Worm (Caenorhabditis elegans) whole organism, L3 larva: ENCODE results near the gene Y53F4B.23.

ENCODE experiments used
- ZK546.5 ChIP-seq: sonication (generic microtip); optimal IDR thresholded peaks from 2 replicates; lab custom pipeline; 2017; ENCODE audit warnings: missing biosample characterization, missing genetic modification characterization
- lin-39 ChIP-seq: fragments of 150-350 bp; optimal IDR thresholded peaks from 2 replicates; lab custom pipeline; 2018; ENCODE audit warnings: missing biosample characterization, missing genetic modification reagents, missing genetic modification characterization
- nhr-12 ChIP-seq: fragments of 150-350 bp; optimal IDR thresholded peaks from 2 replicates; lab custom pipeline; 2014; ENCODE audit warnings: missing biosample characterization, missing genetic modification characterization
- nhr-237 ChIP-seq: fragments of 150-350 bp; optimal IDR thresholded peaks from 2 replicates; lab custom pipeline; 2014; ENCODE audit warnings: missing biosample characterization, missing genetic modification characterization
- skn-1 ChIP-seq: fragments of 150-350 bp; optimal IDR thresholded peaks from 2 replicates; lab custom pipeline; 2014; ENCODE audit warnings: missing biosample characterization, missing genetic modification characterization
- unc-62 ChIP-seq: fragments of 150-350 bp; sonication (generic microtip); optimal IDR thresholded peaks from 4 replicates; lab custom pipeline; 2014; ENCODE audit warnings: missing biosample characterization, missing genetic modification reagents, missing genetic modification characterization

- TF ChIP-seq unc-62 (GFP tag; lab: Kevin White, UChicago) = no peak
- no peak for TF ChIP-seq nhr-237 (tag; lab: Kevin White, UChicago)
- no peak for TF ChIP-seq lin-39
- TF ChIP-seq skn-1 (tag; lab: Kevin White, UChicago) = no peak
- TF ChIP-seq nhr-12 (tag; lab: Kevin White, UChicago) = no peak
- no peak for TF ChIP-seq ZK546.5 (tag; lab: Kevin White, UChicago)
Observed at ce11 chrII:15124193-15124592, at the start of gene Y53F4B.23.
